Fruit fly (Drosophila melanogaster) whole organism, embryonic: ENCODE measurements around the gene usp.

Experiments used
- Awh ChIP-seq: fragments of 200-800 bp; sonication (Bioruptor generic); IDR thresholded peaks from 2 replicates; pipeline ENCODE4, ENCODE4 v1.3.6; 2022; ENCODE audit warnings: missing biosample characterization, missing genetic modification characterization
- CG13624 ChIP-seq: fragments of 200-800 bp; sonication (Bioruptor generic); optimal IDR thresholded peaks from 2 replicates; lab custom pipeline; 2016; ENCODE audit warnings: missing biosample characterization, missing genetic modification characterization
- CG13775 ChIP-seq: fragments of 200-800 bp; sonication (Bioruptor generic); optimal IDR thresholded peaks from 3 replicates; lab custom pipeline; 2017; ENCODE audit warnings: missing biosample characterization, mild to moderate bottlenecking, missing genetic modification characterization
- CG14860 ChIP-seq: fragments of 200-800 bp; sonication (Bioruptor generic); IDR thresholded peaks from 3 replicates; pipeline ENCODE4 v1.3.6; 2022; ENCODE audit warnings: missing biosample characterization, missing genetic modification characterization; ENCODE audit not compliant: partially characterized antibody
- CG14965 ChIP-seq: fragments of 200-800 bp; sonication (Bioruptor generic); optimal IDR thresholded peaks from 2 replicates; lab custom pipeline; 2016; ENCODE audit warnings: missing biosample characterization, missing genetic modification characterization, borderline replicate concordance
- CG15011 ChIP-seq: fragments of 200-800 bp; sonication (Bioruptor generic); optimal IDR thresholded peaks from 3 replicates; lab custom pipeline; 2018; ENCODE audit warnings: missing biosample characterization, mild to moderate bottlenecking, missing genetic modification characterization
- CG16815 ChIP-seq: fragments of 200-800 bp; sonication (Bioruptor generic); optimal IDR thresholded peaks from 3 replicates; lab custom pipeline; 2017; ENCODE audit warnings: missing biosample characterization, mild to moderate bottlenecking, missing genetic modification characterization
- CG17186 ChIP-seq: fragments of 200-800 bp; sonication (Bioruptor generic); optimal IDR thresholded peaks from 3 replicates; lab custom pipeline; 2017; ENCODE audit warnings: missing biosample characterization, missing genetic modification reagents, missing genetic modification characterization
- CG18011 ChIP-seq: fragments of 200-800 bp; sonication (Bioruptor generic); optimal IDR thresholded peaks from 2 replicates; lab custom pipeline; 2017; ENCODE audit warnings: missing biosample characterization, missing genetic modification characterization, mild to moderate bottlenecking, moderate library complexity, missing genotype
- CG2678 ChIP-seq: fragments of 200-800 bp; sonication (Bioruptor generic); optimal IDR thresholded peaks from 3 replicates; lab custom pipeline; 2019; ENCODE audit warnings: missing biosample characterization, mild to moderate bottlenecking, missing genetic modification characterization, moderate library complexity
- CG30431 ChIP-seq: fragments of 200-800 bp; sonication (Bioruptor generic); optimal IDR thresholded peaks from 2 replicates; lab custom pipeline; 2017; ENCODE audit warnings: missing biosample characterization, missing genetic modification characterization
- CG31388 ChIP-seq: fragments of 200-800 bp; sonication (Bioruptor generic); optimal IDR thresholded peaks from 2 replicates; lab custom pipeline; 2016; ENCODE audit warnings: missing biosample characterization, missing genetic modification characterization
- CG5180 ChIP-seq: fragments of 200-800 bp; sonication (Bioruptor generic); optimal IDR thresholded peaks from 3 replicates; lab custom pipeline; 2017; ENCODE audit warnings: missing biosample characterization, missing genetic modification characterization, mild to moderate bottlenecking, moderate library complexity, missing genetic modification reagents
- CG7745 ChIP-seq: fragments of 200-800 bp; sonication (Bioruptor generic); optimal IDR thresholded peaks from 2 replicates; lab custom pipeline; 2018; ENCODE audit warnings: missing biosample characterization, mild to moderate bottlenecking, missing genetic modification characterization, moderate library complexity
- CG8089 ChIP-seq: fragments of 200-800 bp; sonication (Bioruptor generic); optimal IDR thresholded peaks from 3 replicates; lab custom pipeline; 2016; ENCODE audit warnings: missing biosample characterization, missing genetic modification characterization
- CG8281 ChIP-seq: fragments of 200-800 bp; sonication (Bioruptor generic); optimal IDR thresholded peaks from 2 replicates; lab custom pipeline; 2018; ENCODE audit warnings: missing biosample characterization, mild to moderate bottlenecking, missing genetic modification characterization, moderate library complexity
- CG9215 ChIP-seq: fragments of 200-800 bp; sonication (Bioruptor generic); IDR thresholded peaks from 2 replicates; pipeline ENCODE4 v1.3.6; 2022; ENCODE audit warnings: missing biosample characterization, missing genetic modification characterization
- CoRest ChIP-seq: fragments of 200-800 bp; sonication (Bioruptor generic); optimal IDR thresholded peaks from 3 replicates; lab custom pipeline; 2018; ENCODE audit warnings: missing biosample characterization, mild to moderate bottlenecking, missing genetic modification characterization, moderate library complexity
- Dfd ChIP-seq, 2 experiments: fragments of >200 bp; optimal IDR thresholded peaks; 2 replicates each; lab custom pipeline; 2017; ENCODE audit warnings: missing biosample characterization in 2 of 2, missing genetic modification characterization in 2 of 2
- Dp ChIP-seq: fragments of 200-800 bp; sonication (Bioruptor generic); optimal IDR thresholded peaks from 2 replicates; lab custom pipeline; 2018; ENCODE audit warnings: missing biosample characterization, mild to moderate bottlenecking, missing genetic modification characterization, moderate library complexity
- Ets65A ChIP-seq: fragments of 200-800 bp; sonication (Bioruptor generic); peaks from one replicate; lab custom pipeline; 2016; ENCODE audit warnings: missing biosample characterization, missing genetic modification characterization
- HLH54F ChIP-seq: fragments of 200-800 bp; sonication (Bioruptor generic); optimal IDR thresholded peaks from 3 replicates; lab custom pipeline; 2016; ENCODE audit warnings: missing biosample characterization, missing genetic modification characterization
- Meics ChIP-seq: fragments of 200-800 bp; sonication (Bioruptor generic); optimal IDR thresholded peaks from 2 replicates; lab custom pipeline; 2017; ENCODE audit warnings: missing biosample characterization, mild to moderate bottlenecking, missing genetic modification characterization
- Neu2 ChIP-seq: fragments of 200-800 bp; sonication (Bioruptor generic); optimal IDR thresholded peaks from 3 replicates; lab custom pipeline; 2016; ENCODE audit warnings: missing biosample characterization, missing genetic modification characterization, borderline replicate concordance
- Nf-YA ChIP-seq: fragments of 200-800 bp; sonication (Bioruptor generic); IDR thresholded peaks from 2 replicates; pipeline ENCODE4 v1.3.6; 2022; ENCODE audit warnings: missing biosample characterization, missing genetic modification characterization
- Trl ChIP-seq, 3 experiments: fragments of >200 bp in 2 of 3; fragments of 200-800 bp in 1 of 3; sonication (Bioruptor generic) in 1 of 3; optimal IDR thresholded peaks; 2 replicates in 1 of 3; 3 replicates in 2 of 3; lab custom pipeline; 2016 to 2017; ENCODE audit warnings: missing biosample characterization in 1 of 3, missing genetic modification characterization in 1 of 3
- al ChIP-seq: fragments of 200-800 bp; sonication (Bioruptor generic); IDR thresholded peaks from 2 replicates; pipeline ENCODE4 v1.3.6; 2022; ENCODE audit warnings: missing biosample characterization, missing genetic modification characterization
- bowl ChIP-seq: fragments of 200-800 bp; sonication (Bioruptor generic); IDR thresholded peaks from 2 replicates; pipeline ENCODE4 v1.3.6; 2022; ENCODE audit warnings: missing biosample characterization, missing genetic modification characterization
- fd3F ChIP-seq: fragments of 200-800 bp; sonication (Bioruptor generic); optimal IDR thresholded peaks from 2 replicates; lab custom pipeline; 2018; ENCODE audit warnings: missing biosample characterization, mild to moderate bottlenecking, missing genetic modification characterization, moderate library complexity
- gcm ChIP-seq: fragments of 200-800 bp; sonication (Bioruptor generic); optimal IDR thresholded peaks from 2 replicates; lab custom pipeline; 2019; ENCODE audit warnings: missing biosample characterization, mild to moderate bottlenecking, missing genetic modification characterization, moderate library complexity
- grau ChIP-seq: fragments of 200-800 bp; optimal IDR thresholded peaks from 3 replicates; lab custom pipeline; 2019; ENCODE audit warnings: missing biosample characterization, mild to moderate bottlenecking, missing genetic modification characterization, moderate library complexity
- gsb ChIP-seq: fragments of 200-800 bp; sonication (Bioruptor generic); IDR thresholded peaks from 2 replicates; pipeline ENCODE4 v1.3.6; 2022; ENCODE audit warnings: missing biosample characterization, missing genetic modification characterization
- ken ChIP-seq: fragments of 200-800 bp; sonication (Bioruptor generic); IDR thresholded peaks from 3 replicates; pipeline ENCODE4 v1.3.6; 2022; ENCODE audit warnings: missing biosample characterization, missing genetic modification characterization
- klu ChIP-seq: fragments of 200-800 bp; sonication (Bioruptor generic); IDR thresholded peaks from 2 replicates; pipeline ENCODE4 v1.3.6; 2022; ENCODE audit warnings: missing biosample characterization, missing genetic modification characterization
- knrl ChIP-seq: fragments of 200-800 bp; sonication (Bioruptor generic); IDR thresholded peaks from 3 replicates; pipeline ENCODE4 v1.3.6; 2022; ENCODE audit warnings: missing biosample characterization, missing genetic modification characterization; ENCODE audit not compliant: partially characterized antibody
- lab ChIP-seq: fragments of 200-800 bp; sonication (Bioruptor generic); optimal IDR thresholded peaks from 3 replicates; lab custom pipeline; 2017; ENCODE audit warnings: missing biosample characterization, missing genetic modification characterization, mild to moderate bottlenecking, moderate library complexity, missing genetic modification reagents
- nom ChIP-seq: fragments of 200-800 bp; sonication (Bioruptor generic); optimal IDR thresholded peaks from 2 replicates; lab custom pipeline; 2017; ENCODE audit warnings: missing biosample characterization, missing genetic modification characterization, mild to moderate bottlenecking, moderate library complexity, missing genetic modification reagents
- otp ChIP-seq: fragments of 200-800 bp; sonication (Bioruptor generic); IDR thresholded peaks from 3 replicates; pipeline ENCODE4, ENCODE4 v1.3.6; 2022; ENCODE audit warnings: missing biosample characterization, missing genetic modification characterization
- pan ChIP-seq, 4 experiments: fragments of >200 bp in 3 of 4; fragments of 200-800 bp in 1 of 4; sonication (Bioruptor generic) in 1 of 4; optimal IDR thresholded peaks in 3 of 4; IDR thresholded peaks in 1 of 4; 2 replicates each; pipeline versions ENCODE4 v1.3.6 to Lab custom; 2017 to 2022; ENCODE audit warnings: missing biosample characterization in 2 of 4, missing genetic modification characterization in 2 of 4, mixed read lengths in 1 of 4
- phol ChIP-seq: fragments of 200-800 bp; sonication (Bioruptor generic); optimal IDR thresholded peaks from 3 replicates; lab custom pipeline; 2018; ENCODE audit warnings: missing biosample characterization, mild to moderate bottlenecking, missing genetic modification characterization, moderate library complexity
- ro ChIP-seq: fragments of 200-800 bp; sonication (Bioruptor generic); IDR thresholded peaks from 2 replicates; pipeline ENCODE4 v1.3.6; 2022; ENCODE audit warnings: missing biosample characterization, missing genetic modification characterization
- slbo ChIP-seq: fragments of 200-800 bp; sonication (Bioruptor generic); IDR thresholded peaks from 2 replicates; pipeline ENCODE4 v1.3.6; 2022; ENCODE audit warnings: missing biosample characterization, missing genetic modification characterization
- so ChIP-seq: fragments of 200-800 bp; sonication (Bioruptor generic); IDR thresholded peaks from 3 replicates; pipeline ENCODE4 v1.3.6; 2022; ENCODE audit warnings: missing biosample characterization, missing genetic modification characterization
- sr ChIP-seq: fragments of 200-800 bp; sonication (Bioruptor generic); IDR thresholded peaks from 3 replicates; pipeline ENCODE4 v1.3.6; 2022; ENCODE audit warnings: missing biosample characterization, missing genetic modification characterization
- tup ChIP-seq: fragments of 200-800 bp; sonication (Bioruptor generic); optimal IDR thresholded peaks from 2 replicates; lab custom pipeline; 2016; ENCODE audit warnings: missing biosample characterization, mild to moderate bottlenecking, missing genetic modification characterization, moderate library complexity
- vvl ChIP-seq: fragments of 200-800 bp; sonication (Bioruptor generic); IDR thresholded peaks from 2 replicates; pipeline ENCODE4 v1.3.6; 2022; ENCODE audit warnings: missing biosample characterization, missing genetic modification characterization

The usp gene

dm6 chrX:2071878-2072817, 30.0 kb upstream of the usp start, which contains the start of gene Rtca (continued):
- TF ChIP-seq CG13624 (GFP tag; lab: Kevin White, UChicago) (peak; percentile 51), CG14965 (no peak), HLH54F (GFP tag; lab: Kevin White, UChicago) (peak; percentile 48), CG8089 (GFP tag; lab: Kevin White, UChicago) (peak; percentile 11), CG9215 (GFP tag; lab: Robert Waterston, UW) (peak; percentile 62), pan (optimal IDR thresholded peaks at IDR 0.05; lab: Kevin White, UChicago) (no peak), pan (GFP tag; optimal IDR thresholded peaks at IDR 0.05 in 1 of 2, IDR thresholded peaks at IDR 0.05 in 1 of 2) (peak in 1 of 2 experiments; percentile 80), Dp (GFP tag; lab: Kevin White, UChicago) (no peak), CG16815 (GFP tag; lab: Kevin White, UChicago) (peak; percentile 59), CG18011 (peak; percentile 21), ro (GFP tag; lab: Robert Waterston, UW) (0 out of 2 replicates have a peak, but pooled peaks have one; percentile 11), grau (tag; lab: Kevin White, UChicago) (peak; percentile 79), phol (tag; lab: Kevin White, UChicago) (peak; percentile 66), lab (peak; percentile 89), bowl (GFP tag; lab: Robert Waterston, UW) (no peak), CG30431 (GFP tag; lab: Kevin White, UChicago) (peak; percentile 6), ken (GFP tag; lab: Robert Waterston, UW) (peak; percentile 50; the same call in 1 of the 3 replicates), otp (GFP tag; lab: Robert Waterston, UW) (peak; percentile 51; the same call in 1 of the 3 replicates), gsb (GFP tag; lab: Robert Waterston, UW) (peak; percentile 57), Neu2 (GFP tag; lab: Kevin White, UChicago) (no peak), CG2678 (tag; lab: Kevin White, UChicago) (peak; percentile 81), slbo (GFP tag; lab: Robert Waterston, UW) (peak; percentile 77), CG15011 (GFP tag; lab: Kevin White, UChicago) (no peak), CG8281 (peak; percentile 18), vvl (GFP tag; lab: Robert Waterston, UW) (peak; percentile 78), Awh (GFP tag; lab: Robert Waterston, UW) (no peak), CG13775 (GFP tag; lab: Kevin White, UChicago) (peak; percentile 46), Dfd (GFP tag; optimal IDR thresholded peaks at IDR 0.05; lab: Kevin White, UChicago) (no peak), klu (GFP tag; lab: Robert Waterston, UW) (peak; percentile 39; the same call in 1 of the 2 replicates), gcm (GFP tag; lab: Kevin White, UChicago) (peak; percentile 39), tup (GFP tag; lab: Kevin White, UChicago) (no peak), knrl (no peak), CG5180 (GFP tag; lab: Kevin White, UChicago) (peak; percentile 41), fd3F (GFP tag; lab: Kevin White, UChicago) (peak; percentile 50), Ets65A (GFP tag; lab: Kevin White, UChicago) (peak; percentile 82), CG17186 (no peak), CG14860 (GFP tag; lab: Robert Waterston, UW) (no peak), nom (GFP tag; lab: Kevin White, UChicago) (peak; percentile 92), CG31388 (GFP tag; lab: Kevin White, UChicago) (no peak), sr (no peak), CoRest (tag; lab: Kevin White, UChicago) (peak; percentile 70), Meics (GFP tag; lab: Kevin White, UChicago) (peak; percentile 74), CG7745 (tag; lab: Kevin White, UChicago) (no peak), so (no peak; the same call in 2 of the 3 replicates), al (GFP tag; lab: Robert Waterston, UW) (peak; percentile 42; the same call in 1 of the 2 replicates), Nf-YA (GFP tag; lab: Robert Waterston, UW) (0 out of 2 replicates have a peak, but pooled peaks have one; percentile 8), Trl (optimal IDR thresholded peaks at IDR 0.05; lab: Kevin White, UChicago) (peak; percentile 25 to 37), Trl (GFP tag; optimal IDR thresholded peaks at IDR 0.05; lab: Kevin White, UChicago) (peak; percentile 57)
